Worm (Caenorhabditis elegans) whole organism, young adult: Measurements from ENCODE around the gene cyp-13A6.

ENCODE experiments used
- C06A6.2 ChIP-seq: fragments of 200-800 bp; sonication (Bioruptor generic); conservative IDR thresholded peaks from 2 replicates; pipeline ENCODE4 v1.3.6; 2022; ENCODE audit warnings: missing genetic modification characterization, missing compliant biosample characterization
- dpl-1 ChIP-seq: fragments of 150-350 bp; optimal IDR thresholded peaks from 2 replicates; lab custom pipeline; 2014; ENCODE audit warnings: missing biosample characterization, missing genetic modification reagents, missing genetic modification characterization
- him-1 ChIP-seq: sonication (generic microtip); optimal IDR thresholded peaks from 2 replicates; lab custom pipeline; 2016; ENCODE audit warnings: missing genotype, missing genetic modification reagents, missing genetic modification characterization, missing compliant biosample characterization

DNA sequence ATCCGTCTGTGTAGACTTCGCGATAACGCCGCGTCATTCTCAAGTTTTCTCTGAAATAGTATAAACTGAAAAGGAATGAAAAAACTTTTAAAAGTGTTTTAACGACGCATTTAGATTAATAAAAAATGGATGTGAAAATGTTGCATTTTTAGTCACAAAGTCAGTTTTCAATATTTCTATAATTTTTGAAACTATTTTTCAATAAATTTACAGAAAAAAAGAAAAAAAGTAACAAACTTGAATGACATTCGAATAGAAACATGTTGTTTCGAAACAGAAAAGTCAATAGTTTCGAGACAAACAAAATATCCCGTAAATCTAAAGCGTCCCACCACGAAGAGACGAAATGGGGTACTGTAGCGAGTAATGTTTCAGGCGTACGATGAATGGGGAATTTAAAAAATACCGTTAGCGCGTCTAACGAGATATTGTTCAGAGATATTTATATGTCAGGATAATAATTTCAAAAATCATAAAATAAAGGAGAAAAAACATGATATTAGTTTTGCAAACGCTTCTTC is 39.4 kb upstream of the cyp-13A6 start, which contains the start of gene rnh-1.2:
- no peak for TF ChIP-seq C06A6.2
- TF ChIP-seq dpl-1 (GFP tag; lab: Kevin White, UChicago): no peak
- no peak for TF ChIP-seq him-1 (tag; lab: Kevin White, UChicago)
